Worm (Caenorhabditis elegans): ENCODE results near the gene F07C3.16.

Gene F07C3.16

DNA sequence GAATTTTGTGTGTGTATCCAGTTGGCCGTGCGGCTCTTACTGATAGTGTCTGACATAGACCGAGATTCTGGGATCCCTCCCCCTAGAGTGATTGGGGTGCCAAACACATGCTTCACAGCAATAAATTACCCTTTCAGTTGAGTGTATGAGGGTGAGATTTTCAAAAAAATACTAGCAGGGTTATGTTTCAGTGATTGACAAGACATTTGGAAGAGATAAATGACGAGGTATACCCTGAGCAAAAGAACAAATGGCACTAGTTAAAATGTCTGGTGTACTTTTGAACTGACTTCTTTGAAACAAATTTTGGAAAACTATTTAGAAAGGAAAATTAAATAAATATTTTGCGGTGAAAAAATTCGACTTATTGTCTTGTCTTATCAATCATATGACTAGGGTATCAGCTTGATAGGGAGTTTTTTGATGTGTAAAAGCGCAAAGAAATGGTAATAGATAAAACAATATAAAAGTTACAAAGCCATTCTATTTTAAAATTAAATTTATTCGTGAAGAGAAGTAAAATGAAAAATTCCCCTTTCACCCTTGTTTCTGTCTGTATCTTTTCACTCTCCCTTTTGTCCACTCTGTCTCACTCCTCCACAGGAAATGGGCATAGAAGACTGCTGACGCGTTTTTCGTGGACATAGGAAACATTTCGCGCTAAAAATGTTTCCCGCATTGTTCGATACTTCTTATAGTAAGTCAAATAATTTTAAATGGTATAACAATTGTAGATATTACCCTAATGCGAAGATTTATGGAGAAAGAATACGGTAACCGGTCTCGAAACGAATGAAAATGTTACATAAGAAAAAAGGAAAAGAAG, 14.0 kb downstream of the F07C3.16 start, which contains the start of gene glo-4:
glo-4 (minus strand) TSS at position 51 of the 826 bp plus-strand sequence.
- TF ChIP-seq mep-1 (tag; optimal IDR thresholded peaks at IDR 0.05), result peak; percentile 69
- TF ChIP-seq lin-32 (GFP tag; optimal IDR thresholded peaks at IDR 0.05), result no peak
- TF ChIP-seq ham-2 (GFP tag; optimal IDR thresholded peaks at IDR 0.05), result no peak
- TF ChIP-seq lin-13 (tag; optimal IDR thresholded peaks at IDR 0.05), result peak; percentile 13
- no peak for TF ChIP-seq zip-8 (tag; optimal IDR thresholded peaks at IDR 0.05)
- peak; percentile 55 for TF ChIP-seq unc-120 (tag; optimal IDR thresholded peaks at IDR 0.05; ENCODE audit: poor library complexity, severe bottlenecking)
- TF ChIP-seq elt-1 (tag; optimal IDR thresholded peaks at IDR 0.05; ENCODE audit: borderline replicate concordance, insufficient read depth), result no peak
- no peak for TF ChIP-seq cnd-1 (tag; optimal IDR thresholded peaks at IDR 0.05)
- peak; percentile 69 for TF ChIP-seq nhr-237 (tag; optimal IDR thresholded peaks at IDR 0.05)
- TF ChIP-seq nhr-28 (tag; optimal IDR thresholded peaks at IDR 0.05), result no peak
- TF ChIP-seq lsy-2 (tag; optimal IDR thresholded peaks at IDR 0.05), result peak; percentile 21
- no peak for TF ChIP-seq blmp-1 (tag; optimal IDR thresholded peaks at IDR 0.05)
- TF ChIP-seq ceh-39 (tag; optimal IDR thresholded peaks at IDR 0.05), result no peak
- peak; percentile 77 for TF ChIP-seq ces-1 (GFP tag; optimal IDR thresholded peaks at IDR 0.05)
- no peak for TF ChIP-seq pha-4 (tag; optimal IDR thresholded peaks at IDR 0.05)
- TF ChIP-seq tbx-8 (GFP tag; optimal IDR thresholded peaks at IDR 0.05), result no peak
- peak; percentile 36 for TF ChIP-seq hlh-1 (tag; optimal IDR thresholded peaks at IDR 0.05)

DNA sequence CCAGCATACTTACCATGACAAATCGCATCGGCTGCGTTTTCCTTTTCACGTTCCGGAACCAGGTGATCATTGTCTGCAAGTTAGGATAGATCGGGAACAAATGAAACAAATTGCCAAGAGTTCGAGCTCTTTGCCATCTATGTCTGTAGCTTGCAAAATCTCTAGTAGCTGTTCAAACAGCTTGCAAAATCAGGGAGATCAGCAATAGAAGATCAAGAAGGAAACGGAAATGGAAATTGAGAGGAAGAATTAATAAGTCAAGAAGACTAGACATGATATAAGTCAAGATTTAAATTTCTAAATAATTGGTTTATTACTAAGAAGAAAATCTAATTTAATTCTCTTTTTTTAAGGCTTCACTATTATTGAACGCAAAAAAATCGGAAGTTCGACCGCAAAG, 25.1 kb downstream of the F07C3.16 start, which contains the start of gene F07C3.3:
F07C3.3 (minus strand) TSS at position 101 of the 400 bp plus-strand sequence.
- no peak for TF ChIP-seq snpc-4 (tag; optimal IDR thresholded peaks at IDR 0.05)

DNA sequence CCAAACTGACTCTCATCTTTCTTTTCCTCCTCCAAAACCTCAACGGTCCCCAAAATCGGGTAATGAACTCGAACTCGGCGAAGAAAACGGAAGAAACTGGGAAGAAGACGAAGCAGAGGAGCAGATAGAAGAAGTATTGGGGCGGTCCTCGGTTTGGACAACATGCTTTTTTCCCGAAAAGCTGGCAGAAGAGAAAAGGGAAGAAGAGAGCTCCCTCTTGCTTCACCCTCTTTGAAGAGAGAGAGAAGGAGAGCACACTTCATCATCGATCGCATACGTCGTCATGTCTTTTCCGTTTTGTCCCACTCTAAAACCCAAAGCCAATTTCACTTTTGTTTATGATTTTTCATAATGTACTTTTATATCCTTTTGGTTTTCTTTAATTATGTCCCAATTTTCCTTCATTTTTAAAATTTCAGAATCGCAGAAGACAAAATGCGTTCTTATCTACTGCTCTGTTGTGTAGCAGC, 31.7 kb downstream of the F07C3.16 start, which contains the start of gene F07C3.2:
F07C3.2 (plus strand) TSS at position 420 of the 470 bp plus-strand sequence.
- peak; percentile 51 for TF ChIP-seq ces-1 (GFP tag; optimal IDR thresholded peaks at IDR 0.05)
- TF ChIP-seq cnd-1 (tag; optimal IDR thresholded peaks at IDR 0.05), result no peak
- no peak for TF ChIP-seq hlh-1 (tag; optimal IDR thresholded peaks at IDR 0.05)

DNA sequence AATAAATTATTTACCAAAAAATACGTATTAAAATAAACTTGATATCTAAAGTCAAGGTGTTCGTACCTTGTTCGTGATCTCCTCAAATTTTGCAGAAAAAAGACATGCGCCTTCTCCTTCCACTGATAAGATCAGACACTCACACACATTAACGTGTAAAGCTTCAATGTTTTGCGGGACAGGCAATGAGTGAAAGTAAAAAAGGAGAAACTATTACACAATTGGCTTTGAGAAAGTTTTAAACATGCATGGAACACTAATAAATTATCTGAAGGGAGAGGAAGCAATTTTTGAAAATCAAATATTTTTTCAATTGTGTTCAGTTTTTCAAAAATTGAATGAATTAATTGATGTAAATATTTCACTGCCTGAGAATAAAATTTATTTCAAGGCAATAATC, 32.4 kb downstream of the F07C3.16 start:
- TF ChIP-seq bed-3 (GFP tag; optimal IDR thresholded peaks at IDR 0.05), result no peak
- TF ChIP-seq nhr-76 (tag; optimal IDR thresholded peaks at IDR 0.05), result no peak
- TF ChIP-seq ces-1 (GFP tag; optimal IDR thresholded peaks at IDR 0.05), result no peak
- TF ChIP-seq mls-2 (tag; optimal IDR thresholded peaks at IDR 0.05), result no peak
- TF ChIP-seq pha-4 (tag; optimal IDR thresholded peaks at IDR 0.05), result no peak
- TF ChIP-seq nhr-12 (tag; optimal IDR thresholded peaks at IDR 0.05), result no peak
- no peak for TF ChIP-seq flh-1 (GFP tag; optimal IDR thresholded peaks at IDR 0.05)
- no peak for TF ChIP-seq snpc-4 (tag; optimal IDR thresholded peaks at IDR 0.05)
- no peak for TF ChIP-seq mab-5 (tag; optimal IDR thresholded peaks at IDR 0.05)
- TF ChIP-seq unc-39 (tag; optimal IDR thresholded peaks at IDR 0.05), result no peak
- no peak for TF ChIP-seq lin-32 (GFP tag; optimal IDR thresholded peaks at IDR 0.05)
- TF ChIP-seq nhr-2 (tag; optimal IDR thresholded peaks at IDR 0.05), result no peak
- TF ChIP-seq lsy-2 (tag; optimal IDR thresholded peaks at IDR 0.05), result no peak
- no peak for TF ChIP-seq nhr-237 (tag; optimal IDR thresholded peaks at IDR 0.05)
- TF ChIP-seq mep-1 (tag; optimal IDR thresholded peaks at IDR 0.05), result no peak

DNA sequence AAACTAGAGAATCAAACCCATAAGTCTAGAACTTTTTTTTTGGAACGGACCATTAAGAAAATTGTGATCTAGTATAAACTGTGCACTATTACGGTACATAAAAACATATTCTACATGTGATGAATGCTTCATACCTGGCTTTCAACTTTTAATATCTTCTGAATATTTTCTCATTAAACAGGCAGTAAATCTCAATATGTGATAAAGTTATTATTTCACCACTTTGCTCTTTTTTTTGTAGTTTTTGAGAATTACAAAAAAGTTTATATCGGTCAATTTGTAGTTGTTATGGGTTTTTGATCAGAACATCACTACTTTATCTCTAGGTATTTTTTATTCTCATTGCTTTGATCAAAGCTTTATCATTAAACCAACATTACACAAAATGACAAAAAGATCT, 33.0 kb downstream of the F07C3.16 start:
- TF ChIP-seq unc-120 (tag; optimal IDR thresholded peaks at IDR 0.05; ENCODE audit: poor library complexity, severe bottlenecking), result no peak
- no peak for TF ChIP-seq lin-13 (tag; optimal IDR thresholded peaks at IDR 0.05)
- TF ChIP-seq mep-1 (tag; optimal IDR thresholded peaks at IDR 0.05), result no peak
- TF ChIP-seq zip-8 (tag; optimal IDR thresholded peaks at IDR 0.05), result no peak
- no peak for TF ChIP-seq lin-32 (GFP tag; optimal IDR thresholded peaks at IDR 0.05)
- TF ChIP-seq nhr-76 (tag; optimal IDR thresholded peaks at IDR 0.05), result no peak
- TF ChIP-seq hlh-1 (tag; optimal IDR thresholded peaks at IDR 0.05), result no peak
- no peak for TF ChIP-seq elt-3 (tag; optimal IDR thresholded peaks at IDR 0.05)
- no peak for TF ChIP-seq ces-1 (GFP tag; optimal IDR thresholded peaks at IDR 0.05)
- TF ChIP-seq lsy-2 (tag; optimal IDR thresholded peaks at IDR 0.05), result no peak
- TF ChIP-seq ceh-39 (tag; optimal IDR thresholded peaks at IDR 0.05), result no peak
- no peak for TF ChIP-seq ceh-43 (GFP tag; optimal IDR thresholded peaks at IDR 0.05)
- no peak for TF ChIP-seq blmp-1 (tag; optimal IDR thresholded peaks at IDR 0.05)

Measured in whole organism, mixed stage, embryonic.